Fruit fly (Drosophila melanogaster) Kc167 (cell line): ENCODE data around the gene CG2701.

Experiments used
- Myc ChIP-seq: fragments of >200 bp; optimal IDR thresholded peaks from 2 replicates; lab custom pipeline; 2017; ENCODE audit warnings: missing external identifiers
- Sin3A ChIP-seq: fragments of >200 bp; optimal IDR thresholded peaks from 2 replicates; lab custom pipeline; 2018; ENCODE audit warnings: missing external identifiers
- h ChIP-seq: fragments of >200 bp; optimal IDR thresholded peaks from 3 replicates; lab custom pipeline; 2018; ENCODE audit warnings: missing external identifiers
- insv ChIP-seq: fragments of >200 bp; optimal IDR thresholded peaks from 3 replicates; lab custom pipeline; 2018; ENCODE audit warnings: missing external identifiers
- psq ChIP-seq: fragments of >200 bp; optimal IDR thresholded peaks from 2 replicates; lab custom pipeline; 2017; ENCODE audit warnings: missing external identifiers
- ttk ChIP-seq: sonication (Bioruptor generic); optimal IDR thresholded peaks from 2 replicates; lab custom pipeline; 2017; ENCODE audit warnings: missing external identifiers

- no peak for TF ChIP-seq ttk (lab: Kevin White, UChicago)
- no peak for TF ChIP-seq psq (lab: Kevin White, UChicago)
- no peak for TF ChIP-seq Myc (lab: Kevin White, UChicago)
- no peak for TF ChIP-seq Sin3A (lab: Kevin White, UChicago)
- no peak for TF ChIP-seq h (lab: Kevin White, UChicago)
- TF ChIP-seq insv (lab: Kevin White, UChicago), result no peak
These were observed 6.4 kb downstream of the CG2701 start, which contains the start of the genes CG2685 and CG2694 for dm6 chrX:2713776-2714175.
